Worm (Caenorhabditis elegans): ENCODE data around the gene Y54F10AM.15.

DNA sequence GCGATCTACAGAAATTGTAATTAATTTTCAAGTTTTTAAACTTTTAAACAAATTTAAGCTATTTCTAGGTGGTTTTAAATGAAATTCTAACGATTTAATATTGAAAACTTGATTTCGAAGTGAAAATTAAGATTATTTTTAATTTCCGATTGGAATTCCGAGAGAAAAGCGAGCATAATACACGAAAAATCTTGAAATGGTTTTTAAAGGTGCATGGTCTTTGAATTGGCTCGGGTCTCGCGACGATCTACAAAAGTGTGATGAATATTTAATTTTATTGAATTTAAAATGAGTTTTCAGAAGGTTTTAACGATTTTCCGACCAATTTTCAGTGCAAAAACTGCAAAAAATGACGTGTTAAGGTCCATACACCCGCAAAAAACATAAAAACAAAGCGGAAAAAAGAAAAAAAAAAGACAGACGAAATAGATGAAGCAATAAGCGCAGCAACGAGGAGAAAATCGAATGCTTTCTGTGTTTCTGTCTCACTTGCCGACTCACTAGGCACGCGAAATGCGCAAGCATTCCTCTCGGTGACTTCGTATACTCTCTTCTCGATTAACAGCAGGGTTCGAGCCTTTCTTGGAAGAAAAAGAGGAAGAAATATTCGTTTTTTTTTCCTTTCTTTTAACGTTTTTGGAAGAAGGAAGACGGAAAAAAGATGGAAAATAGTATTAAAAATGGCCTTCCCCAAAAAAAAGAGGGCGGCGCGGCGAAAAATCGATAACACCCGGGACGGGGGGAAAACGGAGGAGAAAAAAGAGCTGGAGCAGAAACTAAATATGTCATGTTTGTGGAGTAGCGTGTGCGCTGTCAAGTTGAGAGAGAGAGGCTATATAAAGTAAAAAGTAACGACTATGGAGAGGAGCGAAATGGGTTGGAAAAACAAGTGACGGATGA is 48.1 kb upstream of the Y54F10AM.15 start:
- TF ChIP-seq daf-8 (GFP tag; IDR thresholded peaks at IDR 0.05) = no peak
- TF ChIP-seq dmd-8 (GFP tag; IDR thresholded peaks at IDR 0.05) = no peak
- TF ChIP-seq unc-39 (tag; optimal IDR thresholded peaks at IDR 0.05) = no peak
- peak; percentile 66 for TF ChIP-seq hlh-30 (tag; optimal IDR thresholded peaks at IDR 0.05; ENCODE audit: insufficient read depth)
- TF ChIP-seq Y48G9A.11 (GFP tag; IDR thresholded peaks at IDR 0.05) = no peak
- peak; percentile 9 for TF ChIP-seq fkh-10 (GFP tag; optimal IDR thresholded peaks at IDR 0.05)
- TF ChIP-seq snpc-1.2 (GFP tag; IDR thresholded peaks at IDR 0.05) = no peak
- TF ChIP-seq vab-7 (GFP tag; IDR thresholded peaks at IDR 0.05) = no peak
- no peak for TF ChIP-seq pha-4 (GFP tag; IDR thresholded peaks at IDR 0.05)
- TF ChIP-seq pha-4 (tag; optimal IDR thresholded peaks at IDR 0.05) = no peak
- TF ChIP-seq ceh-82 (tag; optimal IDR thresholded peaks at IDR 0.05) = no peak
- TF ChIP-seq unc-62 (GFP tag; optimal IDR thresholded peaks at IDR 0.05 in 1 of 2) = no peak
- no peak for TF ChIP-seq unc-62 (tag; optimal IDR thresholded peaks at IDR 0.05)
- TF ChIP-seq ama-1 (optimal IDR thresholded peaks at IDR 0.05) = no peak
- peak; percentile 37 for TF ChIP-seq pqm-1 (tag; optimal IDR thresholded peaks at IDR 0.05)
- TF ChIP-seq saeg-2 (GFP tag; IDR thresholded peaks at IDR 0.05) = no peak

All from whole organism, L4 larva.